Fruit fly (Drosophila melanogaster): ENCODE results near the gene CG9288.

- no peak for TF ChIP-seq EcR (GFP tag; optimal IDR thresholded peaks at IDR 0.05)
- no peak for TF ChIP-seq CG15710 (tag; optimal IDR thresholded peaks at IDR 0.05)
- no peak for TF ChIP-seq CG10348 (GFP tag; IDR thresholded peaks at IDR 0.05)
- no peak for TF ChIP-seq CG8301 (tag; optimal IDR thresholded peaks at IDR 0.05)
- no peak for TF ChIP-seq D1 (tag; optimal IDR thresholded peaks at IDR 0.05)
- no peak for TF ChIP-seq rn (GFP tag; IDR thresholded peaks at IDR 0.05)
- no peak for TF ChIP-seq CG14655 (GFP tag; optimal IDR thresholded peaks at IDR 0.05)
- no peak for TF ChIP-seq CG17806 (tag; optimal IDR thresholded peaks at IDR 0.05)
- TF ChIP-seq Pif1A (GFP tag; optimal IDR thresholded peaks at IDR 0.05) = no peak
- TF ChIP-seq CG12605 (GFP tag; IDR thresholded peaks at IDR 0.05) = no peak
- no peak for TF ChIP-seq CG34367 (tag; optimal IDR thresholded peaks at IDR 0.05)
- no peak for TF ChIP-seq CG4496 (GFP tag; IDR thresholded peaks at IDR 0.05)
- TF ChIP-seq Pif1B (GFP tag; optimal IDR thresholded peaks at IDR 0.05) = no peak
- TF ChIP-seq Snoo (tag; optimal IDR thresholded peaks at IDR 0.05) = no peak
Observed at dm6 chr3R:13783397-13783796, 4.0 kb downstream of the CG9288 start.

All from whole organism, pupa.